Fruit fly (Drosophila melanogaster) whole organism, embryonic: Measurements from ENCODE around the gene Bap111.

Experiments
- CG10274 ChIP-seq: fragments of 200-800 bp; sonication (Bioruptor generic); optimal IDR thresholded peaks from 3 replicates; lab custom pipeline; 2017; ENCODE audit warnings: missing biosample characterization, mild to moderate bottlenecking, missing genetic modification characterization
- CG10462 ChIP-seq: fragments of 200-800 bp; sonication (Bioruptor generic); optimal IDR thresholded peaks from 2 replicates; lab custom pipeline; 2016; ENCODE audit warnings: missing biosample characterization, missing genetic modification characterization
- CG11093 ChIP-seq: fragments of 200-800 bp; sonication (Bioruptor generic); IDR thresholded peaks from 3 replicates; pipeline ENCODE4 v1.3.6; 2022; ENCODE audit warnings: missing biosample characterization, missing genetic modification characterization
- CG11560 ChIP-seq: fragments of 200-800 bp; sonication (Bioruptor generic); IDR thresholded peaks from 3 replicates; pipeline ENCODE4 v1.3.6; 2022; ENCODE audit warnings: missing biosample characterization, missing genetic modification characterization
- CG13123 ChIP-seq: fragments of 200-800 bp; sonication (Bioruptor generic); optimal IDR thresholded peaks from 2 replicates; lab custom pipeline; 2016; ENCODE audit warnings: missing biosample characterization, missing genetic modification characterization
- CG14050 ChIP-seq: fragments of 200-800 bp; sonication (Bioruptor generic); IDR thresholded peaks from 3 replicates; pipeline ENCODE4 v1.3.6; 2022; ENCODE audit warnings: missing biosample characterization, missing genetic modification characterization
- CG1603 ChIP-seq: fragments of 200-800 bp; sonication (Bioruptor generic); optimal IDR thresholded peaks from 2 replicates; lab custom pipeline; 2019; ENCODE audit warnings: missing biosample characterization, mild to moderate bottlenecking, missing genetic modification characterization, moderate library complexity
- CG16779 ChIP-seq: fragments of 200-800 bp; sonication (Bioruptor generic); IDR thresholded peaks from 2 replicates; pipeline ENCODE4 v1.3.6; 2022; ENCODE audit warnings: missing biosample characterization, missing genetic modification characterization
- CG18476 ChIP-seq: fragments of 200-800 bp; sonication (Bioruptor generic); optimal IDR thresholded peaks from 2 replicates; lab custom pipeline; 2016; ENCODE audit warnings: missing biosample characterization, mild to moderate bottlenecking, missing genetic modification characterization
- CG2889 ChIP-seq: fragments of 200-800 bp; sonication (Bioruptor generic); IDR thresholded peaks from 3 replicates; pipeline ENCODE4 v1.3.6; 2022; ENCODE audit warnings: missing biosample characterization, missing genetic modification characterization
- CG30431 ChIP-seq: fragments of 200-800 bp; sonication (Bioruptor generic); optimal IDR thresholded peaks from 2 replicates; lab custom pipeline; 2017; ENCODE audit warnings: missing biosample characterization, missing genetic modification characterization
- CG4328 ChIP-seq: fragments of 200-800 bp; sonication (Bioruptor generic); optimal IDR thresholded peaks from 3 replicates; lab custom pipeline; 2017; ENCODE audit warnings: missing biosample characterization, missing genetic modification reagents, missing genetic modification characterization
- CG6254 ChIP-seq: fragments of 200-800 bp; sonication (Bioruptor generic); optimal IDR thresholded peaks from 3 replicates; lab custom pipeline; 2017; ENCODE audit warnings: mild to moderate bottlenecking, missing biosample characterization, missing genetic modification reagents, missing genetic modification characterization
- CG6689 ChIP-seq: fragments of 200-800 bp; sonication (Bioruptor generic); IDR thresholded peaks from 2 replicates; pipeline ENCODE4 v1.3.6; 2022; ENCODE audit warnings: missing biosample characterization, missing genetic modification characterization
- CG6813 ChIP-seq: fragments of 200-800 bp; sonication (Bioruptor generic); optimal IDR thresholded peaks from 2 replicates; lab custom pipeline; 2017; ENCODE audit warnings: missing biosample characterization, missing genetic modification characterization, mild to moderate bottlenecking, moderate library complexity, missing genetic modification reagents
- CG7928 ChIP-seq: fragments of 200-800 bp; sonication (Bioruptor generic); optimal IDR thresholded peaks from 2 replicates; lab custom pipeline; 2017; ENCODE audit warnings: missing biosample characterization, mild to moderate bottlenecking, missing genetic modification characterization
- CG7987 ChIP-seq: fragments of 200-800 bp; sonication (Bioruptor generic); optimal IDR thresholded peaks from 2 replicates; lab custom pipeline; 2018; ENCODE audit warnings: missing biosample characterization, mild to moderate bottlenecking, missing genetic modification characterization, moderate library complexity
- CG8290 ChIP-seq, 3 experiments: fragments of 200-800 bp; sonication (Bioruptor generic); optimal IDR thresholded peaks; 2 replicates each; lab custom pipeline; 2016 to 2019; ENCODE audit warnings: missing biosample characterization in 3 of 3, missing genetic modification characterization in 3 of 3, mild to moderate bottlenecking in 2 of 3, moderate library complexity in 1 of 3
- CG8924 ChIP-seq: fragments of 200-800 bp; optimal IDR thresholded peaks from 3 replicates; lab custom pipeline; 2019; ENCODE audit warnings: missing biosample characterization, mild to moderate bottlenecking, missing genetic modification characterization, moderate library complexity
- Camta ChIP-seq: fragments of 200-800 bp; sonication (Bioruptor generic); optimal IDR thresholded peaks from 2 replicates; lab custom pipeline; 2016; ENCODE audit warnings: missing biosample characterization, missing genetic modification characterization
- Chrac-16 ChIP-seq: fragments of 200-800 bp; sonication (Bioruptor generic); optimal IDR thresholded peaks from 3 replicates; lab custom pipeline; 2016; ENCODE audit warnings: missing biosample characterization, missing genetic modification characterization
- Deaf1 ChIP-seq: fragments of 200-800 bp; optimal IDR thresholded peaks from 3 replicates; lab custom pipeline; 2019; ENCODE audit warnings: missing biosample characterization, mild to moderate bottlenecking, missing genetic modification characterization, moderate library complexity
- Dek ChIP-seq: fragments of 200-800 bp; sonication (Bioruptor generic); optimal IDR thresholded peaks from 3 replicates; lab custom pipeline; 2019; ENCODE audit warnings: missing biosample characterization, mild to moderate bottlenecking, missing genetic modification characterization, moderate library complexity
- Dip2 ChIP-seq: fragments of 200-800 bp; sonication (Bioruptor generic); IDR thresholded peaks from 2 replicates; pipeline ENCODE4 v1.3.6; 2022; ENCODE audit warnings: missing biosample characterization, missing genetic modification characterization
- Fer3 ChIP-seq: fragments of 200-800 bp; sonication (Bioruptor generic); optimal IDR thresholded peaks from 2 replicates; lab custom pipeline; 2018; ENCODE audit warnings: missing biosample characterization, mild to moderate bottlenecking, missing genetic modification characterization, moderate library complexity
- HLH4C ChIP-seq: fragments of 200-800 bp; sonication (Bioruptor generic); IDR thresholded peaks from 3 replicates; pipeline ENCODE4 v1.3.6; 2022; ENCODE audit warnings: missing biosample characterization, missing genetic modification characterization; ENCODE audit not compliant: partially characterized antibody
- NK7.1 ChIP-seq: fragments of 200-800 bp; sonication (Bioruptor generic); optimal IDR thresholded peaks from 3 replicates; lab custom pipeline; 2016; ENCODE audit warnings: missing biosample characterization, missing genetic modification characterization
- Nf-YA ChIP-seq: fragments of 200-800 bp; sonication (Bioruptor generic); IDR thresholded peaks from 2 replicates; pipeline ENCODE4 v1.3.6; 2022; ENCODE audit warnings: missing biosample characterization, missing genetic modification characterization
- Side ChIP-seq: fragments of 200-800 bp; sonication (Bioruptor generic); optimal IDR thresholded peaks from 2 replicates; lab custom pipeline; 2016; ENCODE audit warnings: missing biosample characterization, missing genetic modification characterization
- YL-1 ChIP-seq: fragments of 200-800 bp; sonication (Bioruptor generic); optimal IDR thresholded peaks from 3 replicates; lab custom pipeline; 2017; ENCODE audit warnings: missing biosample characterization, mild to moderate bottlenecking, missing genetic modification characterization
- abd-A ChIP-seq: fragments of 200-800 bp; sonication (Bioruptor generic); optimal IDR thresholded peaks from 3 replicates; lab custom pipeline; 2019; ENCODE audit warnings: missing biosample characterization, mild to moderate bottlenecking, missing genetic modification characterization, moderate library complexity
- aop ChIP-seq: fragments of 200-800 bp; sonication (Bioruptor generic); IDR thresholded peaks from 2 replicates; pipeline ENCODE4 v1.3.6; 2022; ENCODE audit warnings: missing biosample characterization, missing genetic modification characterization
- ash1 ChIP-seq: fragments of 200-800 bp; sonication (Bioruptor generic); optimal IDR thresholded peaks from 2 replicates; lab custom pipeline; 2018; ENCODE audit warnings: missing biosample characterization, mild to moderate bottlenecking, missing genetic modification characterization
- crol ChIP-seq: fragments of 200-800 bp; sonication (Bioruptor generic); IDR thresholded peaks from 2 replicates; pipeline ENCODE4 v1.3.6; 2022; ENCODE audit warnings: missing biosample characterization, missing genetic modification characterization
- disco-r ChIP-seq: fragments of 200-800 bp; sonication (Bioruptor generic); optimal IDR thresholded peaks from 2 replicates; lab custom pipeline; 2016; ENCODE audit warnings: missing biosample characterization, missing genetic modification characterization
- dmrt99B ChIP-seq: fragments of 200-800 bp; sonication (Bioruptor generic); optimal IDR thresholded peaks from 2 replicates; lab custom pipeline; 2018; ENCODE audit warnings: missing biosample characterization, mild to moderate bottlenecking, missing genetic modification characterization, moderate library complexity
- eyg ChIP-seq: fragments of 200-800 bp; sonication (Bioruptor generic); optimal IDR thresholded peaks from 3 replicates; lab custom pipeline; 2016; ENCODE audit warnings: missing biosample characterization, missing genetic modification characterization
- hbn ChIP-seq: fragments of 200-800 bp; sonication (Bioruptor generic); IDR thresholded peaks from 2 replicates; pipeline ENCODE4 v1.3.6; 2022; ENCODE audit warnings: missing biosample characterization, missing genetic modification characterization; ENCODE audit not compliant: partially characterized antibody
- jigr1 ChIP-seq: fragments of 200-800 bp; sonication (Bioruptor generic); IDR thresholded peaks from 3 replicates; pipeline ENCODE4 v1.3.6; 2022; ENCODE audit warnings: missing biosample characterization, missing genetic modification characterization
- jumu ChIP-seq: fragments of 200-800 bp; sonication (Bioruptor generic); optimal IDR thresholded peaks from 3 replicates; lab custom pipeline; 2016; ENCODE audit warnings: missing biosample characterization, missing genetic modification characterization
- mam ChIP-seq: fragments of 200-800 bp; sonication (Bioruptor generic); optimal IDR thresholded peaks from 3 replicates; lab custom pipeline; 2016; ENCODE audit warnings: missing biosample characterization, missing genetic modification characterization
- onecut ChIP-seq: fragments of 200-800 bp; sonication (Bioruptor generic); IDR thresholded peaks from 2 replicates; pipeline ENCODE4 v1.3.6; 2022; ENCODE audit warnings: missing biosample characterization, missing genetic modification characterization
- phol ChIP-seq: fragments of 200-800 bp; sonication (Bioruptor generic); optimal IDR thresholded peaks from 3 replicates; lab custom pipeline; 2018; ENCODE audit warnings: missing biosample characterization, mild to moderate bottlenecking, missing genetic modification characterization, moderate library complexity
- pros ChIP-seq: fragments of 200-800 bp; sonication (Bioruptor generic); optimal IDR thresholded peaks from 3 replicates; lab custom pipeline; 2019; ENCODE audit warnings: missing biosample characterization, mild to moderate bottlenecking, missing genetic modification characterization, moderate library complexity
- psq ChIP-seq: fragments of 200-800 bp; sonication (Bioruptor generic); optimal IDR thresholded peaks from 2 replicates; lab custom pipeline; 2017; ENCODE audit warnings: missing biosample characterization, missing genetic modification characterization
- scrt ChIP-seq: fragments of 200-800 bp; sonication (Bioruptor generic); optimal IDR thresholded peaks from 2 replicates; lab custom pipeline; 2018; ENCODE audit warnings: missing biosample characterization, mild to moderate bottlenecking, missing genetic modification characterization, moderate library complexity
- sens-2 ChIP-seq: fragments of 200-800 bp; sonication (Bioruptor generic); IDR thresholded peaks from 2 replicates; pipeline ENCODE4 v1.3.6; 2022; ENCODE audit warnings: missing biosample characterization, missing genetic modification characterization
- sr ChIP-seq: fragments of 200-800 bp; sonication (Bioruptor generic); IDR thresholded peaks from 3 replicates; pipeline ENCODE4 v1.3.6; 2022; ENCODE audit warnings: missing biosample characterization, missing genetic modification characterization
- stwl ChIP-seq: fragments of 200-800 bp; sonication (Bioruptor generic); optimal IDR thresholded peaks from 3 replicates; lab custom pipeline; 2018; ENCODE audit warnings: missing biosample characterization, mild to moderate bottlenecking, missing genetic modification characterization, moderate library complexity
- tll ChIP-seq, 2 experiments: fragments of 200-800 bp in 1 of 2; fragments of >200 bp in 1 of 2; sonication (Bioruptor generic) in 1 of 2; optimal IDR thresholded peaks; 2 replicates each; lab custom pipeline; 2017 to 2019; ENCODE audit warnings: missing biosample characterization in 2 of 2, missing genetic modification characterization in 2 of 2, mild to moderate bottlenecking in 1 of 2, moderate library complexity in 1 of 2

Gene Bap111

DNA sequence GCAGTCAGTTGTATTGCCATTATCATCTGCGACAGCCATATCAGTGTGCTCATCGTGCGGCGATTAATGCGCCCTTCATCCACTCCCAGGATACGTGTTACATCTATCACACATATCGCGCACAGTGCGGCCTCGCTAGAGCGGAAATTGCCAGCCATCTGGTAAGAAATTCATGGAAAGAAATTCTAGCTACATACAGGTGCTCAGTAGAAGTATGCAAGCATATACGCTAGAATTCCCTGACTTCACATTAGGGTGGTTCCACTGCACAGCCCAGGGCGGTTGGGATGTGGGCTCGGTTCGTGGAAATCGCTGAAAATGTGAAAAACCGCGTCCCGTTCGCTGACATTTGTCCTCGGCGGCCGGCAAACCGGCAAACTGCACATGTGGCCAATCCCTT lies 7.9 kb upstream of the Bap111 start (continued):
- TF ChIP-seq phol (tag; lab: Kevin White, UChicago) (peak; percentile 72), CG10274 (GFP tag; lab: Kevin White, UChicago) (no peak), Dip2 (GFP tag; lab: Robert Waterston, UW) (no peak), scrt (GFP tag; lab: Kevin White, UChicago) (peak; percentile 7), Fer3 (tag; lab: Kevin White, UChicago) (peak; percentile 53), CG2889 (GFP tag; lab: Robert Waterston, UW) (peak; percentile 63; the same call in 2 of the 3 replicates), aop (GFP tag; lab: Robert Waterston, UW) (0 out of 2 replicates have a peak, but pooled peaks have one; percentile 65), CG6254 (GFP tag; lab: Kevin White, UChicago) (peak; percentile 40), crol (GFP tag; lab: Robert Waterston, UW) (peak; percentile 18; the same call in 1 of the 2 replicates), sens-2 (GFP tag; lab: Robert Waterston, UW) (peak; percentile 61; the same call in 1 of the 2 replicates), YL-1 (GFP tag; lab: Kevin White, UChicago) (no peak), CG11560 (tag; lab: Robert Waterston, UW) (peak; percentile 65; the same call in 2 of the 3 replicates), mam (peak; percentile 72), CG10462 (GFP tag; lab: Kevin White, UChicago) (peak; percentile 37), Nf-YA (GFP tag; lab: Robert Waterston, UW) (peak; percentile 49), abd-A (tag; lab: Kevin White, UChicago) (no peak), hbn (GFP tag; lab: Robert Waterston, UW) (no peak), stwl (tag; lab: Kevin White, UChicago) (peak; percentile 6), CG16779 (GFP tag; lab: Robert Waterston, UW) (peak; percentile 52; the same call in 1 of the 2 replicates), pros (GFP tag; lab: Kevin White, UChicago) (peak; percentile 75), psq (GFP tag; lab: Kevin White, UChicago) (peak; percentile 1), CG30431 (GFP tag; lab: Kevin White, UChicago) (peak; percentile 72), Chrac-16 (peak; percentile 63), CG6689 (GFP tag; lab: Robert Waterston, UW) (peak; percentile 82), HLH4C (GFP tag; lab: Robert Waterston, UW) (no peak), CG1603 (peak; percentile 86), CG8924 (tag; lab: Kevin White, UChicago) (peak; percentile 69), sr (peak; percentile 48; the same call in 1 of the 3 replicates), NK7.1 (GFP tag; lab: Kevin White, UChicago) (peak; percentile 45), CG8290 (GFP tag; optimal IDR thresholded peaks at IDR 0.05; lab: Kevin White, UChicago) (peak; percentile 61), CG8290 (tag; optimal IDR thresholded peaks at IDR 0.05; lab: Kevin White, UChicago) (peak in 1 of 2 experiments; percentile 8), eyg (no peak), Camta (GFP tag; lab: Kevin White, UChicago) (peak; percentile 50), CG7987 (GFP tag; lab: Kevin White, UChicago) (no peak), jumu (GFP tag; lab: Kevin White, UChicago) (peak; percentile 65), CG7928 (GFP tag; lab: Kevin White, UChicago) (no peak), Deaf1 (peak; percentile 10), Dek (tag; lab: Kevin White, UChicago) (peak; percentile 26), dmrt99B (tag; lab: Kevin White, UChicago) (no peak), jigr1 (peak; percentile 75; the same call in 2 of the 3 replicates), CG4328 (peak; percentile 2), Side (GFP tag; lab: Kevin White, UChicago) (peak; percentile 39), CG18476 (peak; percentile 39), disco-r (GFP tag; lab: Kevin White, UChicago) (no peak), tll (GFP tag; optimal IDR thresholded peaks at IDR 0.05; lab: Kevin White, UChicago) (no peak), CG6813 (GFP tag; lab: Kevin White, UChicago) (peak; percentile 71), CG13123 (GFP tag; lab: Kevin White, UChicago) (peak; percentile 23), onecut (GFP tag; lab: Robert Waterston, UW) (peak; percentile 82), CG11093 (GFP tag; lab: Robert Waterston, UW) (peak; percentile 80), ash1 (no peak), CG14050 (GFP tag; lab: Robert Waterston, UW) (peak; percentile 75)
